Worm (Caenorhabditis elegans) whole organism, midembryonic: ENCODE results near the gene F09E5.3.

Experiments used
- T22C8.4 ChIP-seq: fragments of 200-800 bp; sonication (Bioruptor generic); IDR thresholded peaks from 2 replicates; pipeline ENCODE4 v1.3.6; 2022; ENCODE audit warnings: missing genetic modification characterization, missing compliant biosample characterization
- flt-1 ChIP-seq: fragments of 200-800 bp; sonication (Bioruptor generic); IDR thresholded peaks from 2 replicates; pipeline ENCODE4 v1.3.6; 2022; ENCODE audit warnings: missing genetic modification characterization, missing compliant biosample characterization
- klf-2 ChIP-seq: fragments of 200-800 bp; sonication (Bioruptor generic); conservative IDR thresholded peaks from 2 replicates; pipeline ENCODE4 v1.3.6; 2022; ENCODE audit warnings: missing genetic modification reagents, missing genetic modification characterization, missing compliant biosample characterization
- med-1 ChIP-seq: sonication (generic microtip); optimal IDR thresholded peaks from 2 replicates; lab custom pipeline; 2017; ENCODE audit warnings: missing genetic modification characterization, mild to moderate bottlenecking, missing compliant biosample characterization, antibody characterized with exemption, missing genetic modification reagents; ENCODE audit not compliant: insufficient read depth
- ref-1 ChIP-seq: fragments of 200-800 bp; sonication (Bioruptor generic); conservative IDR thresholded peaks from 2 replicates; pipeline ENCODE4 v1.3.6; 2022; ENCODE audit warnings: missing genetic modification reagents, missing genetic modification characterization, missing compliant biosample characterization

ce11 chrII:5412467-5412866, 38.7 kb downstream of the F09E5.3 start, which contains the start of the genes EEED8.13 and EEED8.18:
- TF ChIP-seq flt-1 (GFP tag; lab: Robert Waterston, UW), result no peak
- no peak for TF ChIP-seq T22C8.4
- no peak for TF ChIP-seq ref-1 (GFP tag; lab: Robert Waterston, UW)
- TF ChIP-seq klf-2 (GFP tag; lab: Robert Waterston, UW), result no peak
- TF ChIP-seq med-1 (GFP tag; lab: Kevin White, UChicago), result no peak
